Worm (Caenorhabditis elegans): ENCODE data around the gene C24A3.4.

- no peak for TF ChIP-seq ama-1 (optimal IDR thresholded peaks at IDR 0.05)
- no peak for TF ChIP-seq lsy-2 (tag; optimal IDR thresholded peaks at IDR 0.05)
These were observed 39.2 kb upstream of the C24A3.4 start for ce11 chrX:8953011-8953410.
